Worm (Caenorhabditis elegans) whole organism, late embryonic: Measurements from ENCODE around the gene ugt-6.

Source experiments
- C08G9.2 ChIP-seq: sonication (generic microtip); optimal IDR thresholded peaks from 2 replicates; lab custom pipeline; 2016; ENCODE audit warnings: mild to moderate bottlenecking, missing genetic modification characterization, moderate library complexity, missing compliant biosample characterization
- C38D4.7 ChIP-seq: fragments of 200-800 bp; sonication (Bioruptor generic); optimal IDR thresholded peaks from 2 replicates; lab custom pipeline; 2018; ENCODE audit warnings: mild to moderate bottlenecking, missing genetic modification characterization, moderate library complexity, missing compliant biosample characterization
- T23F11.4 ChIP-seq: fragments of 200-800 bp; sonication (Bioruptor generic); optimal IDR thresholded peaks from 2 replicates; lab custom pipeline; 2018; ENCODE audit warnings: mild to moderate bottlenecking, missing genetic modification characterization, missing compliant biosample characterization
- ama-1 ChIP-seq: fragments of 150-350 bp; optimal IDR thresholded peaks from 2 replicates; lab custom pipeline; 2014
- ceh-14 ChIP-seq: sonication (generic microtip); optimal IDR thresholded peaks from 2 replicates; lab custom pipeline; 2016; ENCODE audit warnings: missing genotype, missing genetic modification characterization, missing compliant biosample characterization
- ceh-19 ChIP-seq: fragments of 200-800 bp; sonication (Bioruptor generic); optimal IDR thresholded peaks from 2 replicates; lab custom pipeline; 2018; ENCODE audit warnings: mild to moderate bottlenecking, missing genetic modification characterization, missing compliant biosample characterization
- ceh-2 ChIP-seq: sonication (generic microtip); optimal IDR thresholded peaks from 2 replicates; lab custom pipeline; 2016; ENCODE audit warnings: missing genotype, missing genetic modification characterization, missing compliant biosample characterization
- ceh-22 ChIP-seq: sonication (generic microtip); optimal IDR thresholded peaks from 2 replicates; lab custom pipeline; 2017; ENCODE audit warnings: missing biosample characterization, missing genetic modification characterization
- ceh-30 ChIP-seq: fragments of 150-350 bp; optimal IDR thresholded peaks from 2 replicates; lab custom pipeline; 2014; ENCODE audit warnings: missing biosample characterization, missing genetic modification characterization
- ceh-45 ChIP-seq: fragments of 200-800 bp; sonication (Bioruptor generic); IDR thresholded peaks from 2 replicates; pipeline ENCODE4 v1.3.6; 2022; ENCODE audit warnings: missing genetic modification reagents, missing genetic modification characterization, missing compliant biosample characterization
- che-1 ChIP-seq: sonication (generic microtip); optimal IDR thresholded peaks from 2 replicates; lab custom pipeline; 2016; ENCODE audit warnings: mild to moderate bottlenecking, missing genetic modification characterization, missing compliant biosample characterization
- dve-1 ChIP-seq: sonication (generic microtip); optimal IDR thresholded peaks from 2 replicates; lab custom pipeline; 2017; ENCODE audit warnings: antibody characterized with exemption, mild to moderate bottlenecking, missing genetic modification characterization, missing compliant biosample characterization
- elt-4 ChIP-seq: sonication (generic microtip); optimal IDR thresholded peaks from 2 replicates; lab custom pipeline; 2016; ENCODE audit warnings: missing genetic modification characterization, missing compliant biosample characterization
- ets-4 ChIP-seq: sonication (generic microtip); optimal IDR thresholded peaks from 2 replicates; lab custom pipeline; 2016; ENCODE audit warnings: missing genetic modification characterization, missing compliant biosample characterization
- eyg-1 ChIP-seq: sonication (generic microtip); optimal IDR thresholded peaks from 2 replicates; lab custom pipeline; 2016; ENCODE audit warnings: missing genotype, missing genetic modification characterization, missing compliant biosample characterization
- fax-1 ChIP-seq: sonication (generic microtip); optimal IDR thresholded peaks from 2 replicates; lab custom pipeline; 2016; ENCODE audit warnings: missing genotype, missing genetic modification characterization, missing compliant biosample characterization
- fkh-10 ChIP-seq: fragments of 150-350 bp; optimal IDR thresholded peaks from 2 replicates; lab custom pipeline; 2014; ENCODE audit warnings: missing biosample characterization, missing genetic modification reagents, missing genetic modification characterization
- fkh-6 ChIP-seq: sonication (generic microtip); optimal IDR thresholded peaks from 2 replicates; lab custom pipeline; 2016; ENCODE audit warnings: missing genetic modification characterization, missing compliant biosample characterization
- gmeb-2 ChIP-seq: sonication (generic microtip); optimal IDR thresholded peaks from 2 replicates; lab custom pipeline; 2016; ENCODE audit warnings: missing genetic modification characterization, inconsistent platforms, missing compliant biosample characterization
- hlh-15 ChIP-seq: sonication (generic microtip); optimal IDR thresholded peaks from 2 replicates; lab custom pipeline; 2016; ENCODE audit warnings: missing genetic modification characterization, missing compliant biosample characterization
- hlh-8 ChIP-seq: sonication (generic microtip); optimal IDR thresholded peaks from 2 replicates; lab custom pipeline; 2016; ENCODE audit warnings: missing genotype, missing genetic modification characterization, missing compliant biosample characterization
- madf-2 ChIP-seq: sonication (generic microtip); optimal IDR thresholded peaks from 2 replicates; lab custom pipeline; 2017; ENCODE audit warnings: missing genetic modification characterization, missing compliant biosample characterization
- mec-3 ChIP-seq: sonication (generic microtip); optimal IDR thresholded peaks from 2 replicates; lab custom pipeline; 2016; ENCODE audit warnings: borderline replicate concordance, missing genetic modification characterization, missing compliant biosample characterization
- nfya-1 ChIP-seq: sonication (generic microtip); optimal IDR thresholded peaks from 2 replicates; lab custom pipeline; 2017; ENCODE audit warnings: missing genetic modification characterization, mild to moderate bottlenecking, missing compliant biosample characterization, antibody characterized with exemption, moderate library complexity
- nhr-11 ChIP-seq: fragments of 150-350 bp; optimal IDR thresholded peaks from 2 replicates; lab custom pipeline; 2014; ENCODE audit warnings: missing biosample characterization, missing genetic modification characterization
- nhr-232 ChIP-seq: sonication (generic microtip); optimal IDR thresholded peaks from 2 replicates; lab custom pipeline; 2016; ENCODE audit warnings: missing genetic modification characterization, missing compliant biosample characterization
- npax-4 ChIP-seq: sonication (generic microtip); optimal IDR thresholded peaks from 2 replicates; lab custom pipeline; 2016; ENCODE audit warnings: missing genetic modification characterization, missing compliant biosample characterization
- odd-2 ChIP-seq: sonication (generic microtip); optimal IDR thresholded peaks from 2 replicates; lab custom pipeline; 2017; ENCODE audit warnings: antibody characterized with exemption, mild to moderate bottlenecking, missing genetic modification characterization, missing compliant biosample characterization
- pha-4 ChIP-seq: fragments of 150-350 bp; optimal IDR thresholded peaks from 2 replicates; lab custom pipeline; 2018; ENCODE audit warnings: missing biosample characterization, missing genetic modification reagents, missing genetic modification characterization
- pros-1 ChIP-seq: fragments of 150-350 bp; optimal IDR thresholded peaks from 2 replicates; lab custom pipeline; 2014; ENCODE audit warnings: missing biosample characterization, missing genetic modification reagents, missing genetic modification characterization
- rnt-1 ChIP-seq: sonication (generic microtip); optimal IDR thresholded peaks from 2 replicates; lab custom pipeline; 2016; ENCODE audit warnings: missing genetic modification characterization, missing compliant biosample characterization
- sdc-2 ChIP-seq: sonication (generic microtip); optimal IDR thresholded peaks from 2 replicates; lab custom pipeline; 2016; ENCODE audit warnings: missing genotype, missing genetic modification characterization, missing compliant biosample characterization
- sox-2 ChIP-seq: fragments of 200-800 bp; sonication (Bioruptor generic); IDR thresholded peaks from 2 replicates; pipeline ENCODE4 v1.3.6; 2022; ENCODE audit warnings: missing genetic modification reagents, missing genetic modification characterization, missing compliant biosample characterization
- tbx-2 ChIP-seq: sonication (generic microtip); optimal IDR thresholded peaks from 2 replicates; lab custom pipeline; 2016; ENCODE audit warnings: missing genetic modification characterization, missing compliant biosample characterization
- tbx-7 ChIP-seq: sonication (generic microtip); optimal IDR thresholded peaks from 2 replicates; lab custom pipeline; 2016; ENCODE audit warnings: missing genotype, missing genetic modification characterization, missing compliant biosample characterization
- ttx-3 ChIP-seq: sonication (generic microtip); optimal IDR thresholded peaks from 2 replicates; lab custom pipeline; 2016; ENCODE audit warnings: missing genetic modification reagents, missing genetic modification characterization, missing compliant biosample characterization
- zip-5 ChIP-seq: sonication (generic microtip); optimal IDR thresholded peaks from 2 replicates; lab custom pipeline; 2016; ENCODE audit warnings: missing genetic modification characterization, missing compliant biosample characterization

ugt-6 gene

DNA sequence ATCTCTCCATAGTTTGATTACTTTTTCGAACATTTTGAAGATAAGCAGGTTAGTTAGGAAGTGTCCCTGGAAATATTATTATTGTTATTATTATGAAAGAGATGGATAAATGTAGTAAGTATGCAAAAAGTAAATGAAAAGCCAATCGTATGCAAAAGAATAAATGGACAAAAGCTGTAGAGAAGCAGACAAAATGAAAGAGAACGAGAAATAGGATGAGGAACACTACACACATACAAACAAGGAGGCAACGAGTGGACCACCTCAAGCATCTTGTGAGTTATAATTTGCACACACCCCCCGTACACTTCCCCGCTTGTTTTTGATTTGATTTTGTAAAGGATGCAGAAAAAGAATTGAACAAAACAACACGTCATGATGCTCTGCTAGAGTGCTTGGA lies 13.1 kb upstream of the ugt-6 start, which contains the start of gene ZC443.2:
ZC443.2 (minus strand) TSS at position 67 of the 400 bp plus-strand sequence.
- TF ChIP-seq che-1 (tag; lab: Kevin White, UChicago) (no peak), nfya-1 (tag; lab: Kevin White, UChicago) (peak; percentile 7)

DNA sequence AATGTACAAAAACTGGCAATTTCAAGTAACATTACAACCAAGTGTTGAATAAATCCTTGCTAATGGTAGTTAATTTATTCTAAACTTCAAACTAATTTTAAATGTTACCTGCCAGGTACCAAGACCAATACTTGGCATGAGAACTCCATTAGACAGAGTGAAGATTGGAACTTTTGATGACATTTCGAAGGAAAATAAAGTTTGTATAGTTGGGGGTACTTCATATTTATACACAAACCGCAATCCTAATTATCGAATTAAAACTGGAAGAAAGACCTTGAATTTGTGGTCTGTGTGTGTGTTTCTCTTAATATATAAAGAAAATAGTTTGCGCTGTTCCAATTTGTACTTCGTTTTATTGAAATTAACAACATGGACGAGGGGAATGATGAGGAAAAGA lies 11.9 kb upstream of the ugt-6 start, which contains the start of gene ZC443.1:
ZC443.1 (minus strand) TSS at position 205 of the 400 bp plus-strand sequence.
- no peak for TF ChIP-seq C38D4.7 (GFP tag; lab: Kevin White, UChicago)

DNA sequence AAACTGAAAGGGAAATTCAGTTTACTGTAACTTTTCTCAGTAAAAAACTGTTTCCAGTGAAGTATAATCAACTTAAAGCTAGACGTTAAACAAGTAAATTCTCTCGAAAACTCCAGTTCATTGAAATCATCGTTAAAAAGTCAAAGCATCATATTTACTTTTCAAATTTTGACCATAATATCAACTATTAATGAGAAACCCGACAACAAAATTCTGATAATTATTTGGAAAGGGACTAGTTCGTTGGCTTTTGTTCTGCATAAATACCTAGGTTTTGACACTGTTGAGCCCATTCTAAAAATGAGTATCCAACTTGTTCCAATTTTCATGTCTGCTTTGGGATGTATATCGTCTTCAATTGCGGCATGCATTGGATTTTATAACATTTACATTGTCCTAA lies 8.2 kb upstream of the ugt-6 start, which contains the start of gene ZC443.7:
ZC443.7 (plus strand) TSS at position 301 of the 400 bp plus-strand sequence.
- TF ChIP-seq dve-1 (no peak), nhr-11 (tag; lab: Kevin White, UChicago) (no peak), che-1 (tag; lab: Kevin White, UChicago) (no peak), ceh-2 (tag; lab: Kevin White, UChicago) (no peak), C38D4.7 (GFP tag; lab: Kevin White, UChicago) (no peak), ttx-3 (tag; lab: Kevin White, UChicago) (no peak)
- TF ChIP-seq, all 69 proteins: peak for 0

DNA sequence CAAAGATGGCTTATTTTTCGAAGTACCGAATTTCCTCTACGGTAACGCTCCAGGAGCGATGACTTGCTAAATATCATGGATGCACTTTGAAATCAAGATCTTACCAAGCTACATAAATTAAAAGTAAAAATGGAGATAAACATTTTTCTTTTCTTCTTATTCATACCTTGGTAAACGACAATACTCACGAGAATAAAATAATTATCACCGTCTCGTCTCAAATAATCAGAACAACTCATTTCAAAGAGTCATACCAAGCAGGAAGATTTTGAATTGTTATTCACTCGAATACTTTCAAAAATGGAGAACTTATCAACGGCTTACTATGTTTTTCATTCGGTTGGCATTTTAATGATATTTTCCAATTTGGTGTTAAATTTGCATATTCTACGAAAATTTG lies 5.2 kb upstream of the ugt-6 start, which contains the start of gene srbc-45:
srbc-45 (plus strand) TSS at position 301 of the 400 bp plus-strand sequence.
- TF ChIP-seq ttx-3 (tag; lab: Kevin White, UChicago) (no peak), ceh-19 (GFP tag; lab: Kevin White, UChicago) (no peak), ceh-14 (tag; lab: Kevin White, UChicago) (no peak), ceh-30 (no peak), C08G9.2 (tag; lab: Kevin White, UChicago) (no peak), madf-2 (no peak), fax-1 (tag; lab: Kevin White, UChicago) (no peak), ama-1 (lab: Kevin White, UChicago) (no peak), hlh-15 (tag; lab: Kevin White, UChicago) (no peak), sox-2 (GFP tag; lab: Robert Waterston, UW) (no peak), ceh-45 (GFP tag; lab: Robert Waterston, UW) (no peak), hlh-8 (tag; lab: Kevin White, UChicago) (no peak), eyg-1 (tag; lab: Kevin White, UChicago) (no peak), pros-1 (tag; lab: Kevin White, UChicago) (no peak), zip-5 (tag; lab: Kevin White, UChicago) (no peak), rnt-1 (tag; lab: Kevin White, UChicago) (no peak), odd-2 (tag; lab: Kevin White, UChicago) (no peak), nfya-1 (tag; lab: Kevin White, UChicago) (no peak)

DNA sequence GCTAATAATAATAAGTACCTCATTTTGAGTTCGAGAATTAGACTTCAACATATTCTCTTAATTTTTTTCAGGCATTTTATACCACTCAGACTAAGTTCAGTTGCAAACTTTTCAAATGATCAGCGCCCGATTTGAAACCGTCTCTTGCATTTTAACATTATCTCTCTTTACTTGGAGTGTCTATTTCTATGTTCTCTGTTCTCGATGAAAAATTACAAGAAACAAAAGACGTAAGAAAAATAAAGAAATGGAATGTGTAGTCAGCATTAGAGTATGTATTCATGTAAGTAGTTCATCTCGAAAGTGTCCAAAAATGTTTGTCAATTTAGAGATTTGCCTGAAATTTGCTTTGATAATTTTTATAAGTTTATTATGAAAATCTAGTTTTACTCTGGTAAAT lies 2.1 kb upstream of the ugt-6 start, which contains the start of gene ugt-3:
ugt-3 (minus strand) TSS at position 101 of the 400 bp plus-strand sequence.
- TF ChIP-seq pros-1 (tag; lab: Kevin White, UChicago) = no peak
- no peak for TF ChIP-seq ceh-2 (tag; lab: Kevin White, UChicago)
- no peak for TF ChIP-seq mec-3 (tag; lab: Kevin White, UChicago)
- TF ChIP-seq hlh-8 (tag; lab: Kevin White, UChicago) = no peak
- TF ChIP-seq C08G9.2 (tag; lab: Kevin White, UChicago) = no peak
- TF ChIP-seq ets-4 (tag; lab: Kevin White, UChicago) = no peak
- TF ChIP-seq nhr-232 (tag; lab: Kevin White, UChicago) = no peak
- TF ChIP-seq fkh-6 (tag; lab: Kevin White, UChicago) = no peak
- no peak for TF ChIP-seq madf-2
- no peak for TF ChIP-seq fkh-10 (GFP tag; lab: Kevin White, UChicago)
- no peak for TF ChIP-seq che-1 (tag; lab: Kevin White, UChicago)

DNA sequence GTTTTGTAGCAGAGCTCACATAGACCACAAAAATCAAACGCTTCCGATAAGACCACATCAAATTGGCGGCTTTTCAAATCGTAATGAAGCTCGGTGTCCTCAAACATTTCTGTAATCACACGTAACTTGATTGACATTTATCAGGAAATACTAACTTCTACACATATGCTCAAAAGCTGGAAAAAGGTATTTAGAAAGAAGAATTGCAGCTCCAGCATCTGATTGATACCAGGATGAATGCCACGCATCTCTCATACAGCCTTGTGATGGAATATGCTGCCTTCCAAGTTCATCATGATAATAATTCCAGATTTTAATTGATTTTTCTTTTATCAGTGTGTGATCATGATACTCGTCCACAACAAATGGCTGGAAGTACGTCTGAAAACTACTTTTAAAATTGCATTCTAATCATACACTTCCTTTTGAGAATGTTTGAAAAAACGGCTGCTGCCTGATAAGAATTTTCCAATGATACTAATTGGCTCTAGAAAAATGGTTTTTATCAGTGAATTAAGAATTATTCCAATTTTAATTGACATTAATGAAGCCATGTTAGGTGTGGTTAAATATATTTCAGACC lies 1.0 kb downstream of the ugt-6 start:
- no peak for TF ChIP-seq mec-3 (tag; lab: Kevin White, UChicago)
- TF ChIP-seq eyg-1 (tag; lab: Kevin White, UChicago) = no peak
- no peak for TF ChIP-seq T23F11.4 (GFP tag; lab: Kevin White, UChicago)
- TF ChIP-seq pros-1 (tag; lab: Kevin White, UChicago) = no peak
- TF ChIP-seq sox-2 (GFP tag; lab: Robert Waterston, UW) = no peak
- TF ChIP-seq tbx-2 = no peak
- TF ChIP-seq tbx-7 (tag; lab: Kevin White, UChicago) = no peak
- no peak for TF ChIP-seq pha-4 (tag; lab: Kevin White, UChicago)
- TF ChIP-seq gmeb-2 (tag; lab: Kevin White, UChicago) = no peak
- TF ChIP-seq sdc-2 (tag; lab: Kevin White, UChicago) = no peak
- no peak for TF ChIP-seq elt-4
- TF ChIP-seq npax-4 (tag; lab: Kevin White, UChicago) = no peak
- TF ChIP-seq ceh-22 = no peak
- no peak for TF ChIP-seq ceh-45 (GFP tag; lab: Robert Waterston, UW)
- TF ChIP-seq ttx-3 (tag; lab: Kevin White, UChicago) = no peak
